Worm (Caenorhabditis elegans) whole organism, L1 larva: Measurements from ENCODE around the gene sid-5.

ENCODE experiments used
- F16B12.6 ChIP-seq: fragments of 150-350 bp; optimal IDR thresholded peaks from 2 replicates; lab custom pipeline; 2014; ENCODE audit warnings: missing biosample characterization, missing genetic modification characterization
- ama-1 ChIP-seq: fragments of 150-350 bp; optimal IDR thresholded peaks from 2 replicates; lab custom pipeline; 2014
- blmp-1 ChIP-seq: fragments of 150-350 bp; optimal IDR thresholded peaks from 2 replicates; lab custom pipeline; 2014; ENCODE audit warnings: missing biosample characterization, missing genetic modification characterization
- ceh-82 ChIP-seq, 3 experiments: fragments of 150-350 bp in 1 of 3; sonication (generic microtip) in 2 of 3; optimal IDR thresholded peaks; 2 replicates each; lab custom pipeline; 2014 to 2017; ENCODE audit warnings: missing biosample characterization in 3 of 3, missing genetic modification characterization in 3 of 3
- ces-1 ChIP-seq: fragments of 150-350 bp; optimal IDR thresholded peaks from 2 replicates; lab custom pipeline; 2014; ENCODE audit warnings: missing biosample characterization, missing genetic modification reagents, missing genetic modification characterization
- efl-1 ChIP-seq, 4 experiments: fragments of 150-350 bp; optimal IDR thresholded peaks in 3 of 4; peaks in 1 of 4; 1 replicate in 1 of 4; 2 replicates in 3 of 4; lab custom pipeline; 2014; ENCODE audit warnings: missing biosample characterization in 2 of 4, missing genetic modification characterization in 2 of 4, missing genetic modification reagents in 2 of 4
- efl-3 ChIP-seq: fragments of 200-800 bp; sonication (Bioruptor generic); optimal IDR thresholded peaks from 2 replicates; lab custom pipeline; 2018; ENCODE audit warnings: mild to moderate bottlenecking, missing genetic modification characterization, missing compliant biosample characterization
- egl-13 ChIP-seq: sonication (generic microtip); optimal IDR thresholded peaks from 2 replicates; lab custom pipeline; 2016; ENCODE audit warnings: missing genotype, missing genetic modification reagents, missing genetic modification characterization, missing compliant biosample characterization
- egl-27 ChIP-seq, 2 experiments: fragments of 150-350 bp in 1 of 2; sonication (generic microtip); optimal IDR thresholded peaks; 3 replicates each; lab custom pipeline; 2017 to 2018; ENCODE audit warnings: missing biosample characterization in 2 of 2, missing genetic modification characterization in 2 of 2, missing genetic modification reagents in 2 of 2
- elt-2 ChIP-seq: sonication (generic microtip); optimal IDR thresholded peaks from 2 replicates; lab custom pipeline; 2016; ENCODE audit warnings: missing genetic modification characterization, mild to moderate bottlenecking, inconsistent platforms, missing compliant biosample characterization, missing genetic modification reagents
- elt-3 ChIP-seq, 6 experiments: fragments of 150-350 bp in 1 of 6; sonication (generic microtip); optimal IDR thresholded peaks; 2 replicates each; lab custom pipeline; 2017 to 2018; ENCODE audit warnings: missing biosample characterization in 6 of 6, missing genetic modification characterization in 6 of 6, inconsistent platforms in 1 of 6
- fkh-8 ChIP-seq: sonication (generic microtip); optimal IDR thresholded peaks from 2 replicates; lab custom pipeline; 2016; ENCODE audit warnings: mild to moderate bottlenecking, missing genetic modification characterization, missing compliant biosample characterization
- fos-1 ChIP-seq: fragments of 150-350 bp; optimal IDR thresholded peaks from 2 replicates; lab custom pipeline; 2014; ENCODE audit warnings: missing biosample characterization, missing genetic modification characterization
- hpl-2 ChIP-seq: fragments of 150-350 bp; optimal IDR thresholded peaks from 2 replicates; lab custom pipeline; 2014; ENCODE audit warnings: missing biosample characterization, missing genetic modification reagents, missing genetic modification characterization
- jun-1 ChIP-seq: fragments of 150-350 bp; optimal IDR thresholded peaks from 2 replicates; lab custom pipeline; 2014; ENCODE audit warnings: missing biosample characterization, missing genetic modification reagents, missing genetic modification characterization
- lin-13 ChIP-seq: fragments of 150-350 bp; optimal IDR thresholded peaks from 2 replicates; lab custom pipeline; 2014; ENCODE audit warnings: missing biosample characterization, missing genetic modification reagents, missing genetic modification characterization
- lin-14 ChIP-seq: fragments of 200-800 bp; sonication (Bioruptor generic); optimal IDR thresholded peaks from 2 replicates; lab custom pipeline; 2018; ENCODE audit warnings: mild to moderate bottlenecking, missing genetic modification characterization, moderate library complexity, missing compliant biosample characterization
- lin-35 ChIP-seq, 2 experiments: fragments of 150-350 bp; optimal IDR thresholded peaks; 2 replicates each; lab custom pipeline; 2014; ENCODE audit warnings: missing biosample characterization in 2 of 2, missing genetic modification characterization in 2 of 2, missing genetic modification reagents in 2 of 2
- lin-39 ChIP-seq: fragments of 150-350 bp; optimal IDR thresholded peaks from 2 replicates; lab custom pipeline; 2014; ENCODE audit warnings: missing biosample characterization, missing genetic modification reagents, missing genetic modification characterization
- lsy-2 ChIP-seq, 2 experiments: fragments of 150-350 bp; optimal IDR thresholded peaks; 2 replicates each; lab custom pipeline; 2014; ENCODE audit warnings: missing biosample characterization in 2 of 2, missing genetic modification characterization in 2 of 2
- nhr-12 ChIP-seq: sonication (generic microtip); optimal IDR thresholded peaks from 2 replicates; lab custom pipeline; 2017; ENCODE audit warnings: missing biosample characterization, missing genetic modification characterization
- nhr-19 ChIP-seq: fragments of 200-800 bp; sonication (Bioruptor generic); conservative IDR thresholded peaks from 2 replicates; pipeline ENCODE4 v1.3.6; 2022; ENCODE audit warnings: missing genetic modification characterization, missing compliant biosample characterization
- nhr-76 ChIP-seq: sonication (generic microtip); optimal IDR thresholded peaks from 2 replicates; lab custom pipeline; 2017; ENCODE audit warnings: missing biosample characterization, missing genetic modification characterization
- nhr-77 ChIP-seq: fragments of 150-350 bp; optimal IDR thresholded peaks from 2 replicates; lab custom pipeline; 2014; ENCODE audit warnings: missing biosample characterization, missing genetic modification characterization
- nhr-84 ChIP-seq: sonication (generic microtip); optimal IDR thresholded peaks from 2 replicates; lab custom pipeline; 2017; ENCODE audit warnings: missing biosample characterization, missing genetic modification characterization
- nhr-85 ChIP-seq: sonication (generic microtip); peaks from one replicate; lab custom pipeline; 2016; ENCODE audit warnings: missing genetic modification characterization, inconsistent platforms, missing compliant biosample characterization
- pax-3 ChIP-seq: fragments of 200-800 bp; sonication (Bioruptor generic); optimal IDR thresholded peaks from 2 replicates; lab custom pipeline; 2018; ENCODE audit warnings: mild to moderate bottlenecking, missing genetic modification characterization, moderate library complexity, missing compliant biosample characterization
- snu-23 ChIP-seq: sonication (generic microtip); optimal IDR thresholded peaks from 2 replicates; lab custom pipeline; 2016; ENCODE audit warnings: missing genetic modification characterization, missing compliant biosample characterization
- sup-37 ChIP-seq: fragments of 200-800 bp; sonication (Bioruptor generic); optimal IDR thresholded peaks from 2 replicates; lab custom pipeline; 2018; ENCODE audit warnings: mild to moderate bottlenecking, missing genetic modification characterization, missing compliant biosample characterization
- tbx-2 ChIP-seq: sonication (generic microtip); optimal IDR thresholded peaks from 2 replicates; lab custom pipeline; 2016; ENCODE audit warnings: missing genetic modification characterization, missing compliant biosample characterization
- unc-30 ChIP-seq: sonication (generic microtip); optimal IDR thresholded peaks from 2 replicates; lab custom pipeline; 2017; ENCODE audit warnings: missing biosample characterization, missing genetic modification characterization
- unc-62 ChIP-seq: fragments of 150-350 bp; optimal IDR thresholded peaks from 2 replicates; lab custom pipeline; 2014; ENCODE audit warnings: missing biosample characterization, missing genetic modification reagents, missing genetic modification characterization
- unc-98 ChIP-seq: fragments of 200-800 bp; sonication (Bioruptor generic); IDR thresholded peaks from 2 replicates; pipeline ENCODE4 v1.3.6; 2022; ENCODE audit warnings: missing genetic modification characterization, missing compliant biosample characterization
- xbp-1 ChIP-seq: sonication (generic microtip); optimal IDR thresholded peaks from 2 replicates; lab custom pipeline; 2016; ENCODE audit warnings: missing genetic modification characterization, missing compliant biosample characterization
- zip-4 ChIP-seq: fragments of 200-800 bp; sonication (Bioruptor generic); optimal IDR thresholded peaks from 2 replicates; lab custom pipeline; 2018; ENCODE audit warnings: mild to moderate bottlenecking, missing genetic modification characterization, moderate library complexity, missing compliant biosample characterization

The sid-5 gene

DNA sequence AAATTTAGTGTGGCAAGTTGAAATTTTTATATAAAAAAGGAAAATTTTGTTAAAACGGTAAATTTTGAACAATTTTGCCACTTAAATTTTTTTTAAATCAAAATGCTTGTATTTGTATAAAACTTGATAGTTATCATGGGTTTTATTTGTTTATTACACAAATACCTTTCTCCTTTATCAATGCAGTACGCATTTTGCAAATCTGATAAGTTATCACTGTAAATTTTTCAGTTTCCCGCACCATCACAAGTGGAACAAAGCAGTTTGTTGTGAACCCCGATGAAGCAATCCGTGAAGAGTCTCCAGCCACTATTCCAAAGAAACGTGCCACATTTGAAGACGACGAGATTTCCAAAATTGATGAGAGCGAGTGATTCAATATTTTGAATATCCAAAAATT lies 15.6 kb downstream of the sid-5 start:
- TF ChIP-seq sup-37 (GFP tag; lab: Kevin White, UChicago) (no peak), ceh-82 (tag; optimal IDR thresholded peaks at IDR 0.05; lab: Kevin White, UChicago) (no peak), elt-2 (tag; lab: Kevin White, UChicago) (peak; percentile 63)

DNA sequence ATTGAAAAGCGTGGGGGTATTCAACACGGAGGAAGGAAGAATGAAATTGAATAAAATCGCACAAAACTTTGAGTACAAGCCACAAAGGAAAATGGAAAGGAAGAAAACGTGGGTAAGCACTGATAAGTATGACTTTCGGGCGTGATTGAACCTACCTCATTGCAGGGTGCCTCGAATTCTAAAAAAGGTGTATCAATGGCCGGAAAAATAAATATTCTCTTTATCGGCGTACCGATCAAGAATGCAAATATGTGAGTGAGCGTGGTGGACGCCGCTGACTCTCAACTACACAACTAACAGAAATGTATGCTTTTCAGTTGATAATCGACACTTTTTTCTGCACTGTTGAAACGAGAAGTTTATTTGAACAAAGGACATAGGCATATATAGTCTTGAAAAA lies 19.9 kb downstream of the sid-5 start, which contains the start of gene otpl-3:
Gene otpl-3, minus strand, starts transcription at position 304 of the 400 bp plus-strand sequence.
- TF ChIP-seq tbx-2 = no peak
- no peak for TF ChIP-seq nhr-84 (tag; lab: Kevin White, UChicago)
- no peak for TF ChIP-seq nhr-77 (tag; lab: Kevin White, UChicago)
- no peak for TF ChIP-seq elt-3 (tag; optimal IDR thresholded peaks at IDR 0.05; lab: Kevin White, UChicago)
- no peak for TF ChIP-seq zip-4 (GFP tag; lab: Kevin White, UChicago)
- no peak for TF ChIP-seq nhr-12
- peak; percentile 81 for TF ChIP-seq elt-2 (tag; lab: Kevin White, UChicago)
- no peak for TF ChIP-seq nhr-76 (tag; lab: Kevin White, UChicago)
- TF ChIP-seq ces-1 (GFP tag; lab: Kevin White, UChicago) = no peak
- no peak for TF ChIP-seq efl-1 (optimal IDR thresholded peaks at IDR 0.05; lab: Kevin White, UChicago)
- TF ChIP-seq efl-1 (GFP tag; optimal IDR thresholded peaks at IDR 0.05 in 1 of 2; lab: Kevin White, UChicago) = no peak
- TF ChIP-seq fkh-8 = no peak
- TF ChIP-seq lin-35 (GFP tag; optimal IDR thresholded peaks at IDR 0.05; lab: Kevin White, UChicago) = peak in 1 of 2 experiments; percentile 14
- TF ChIP-seq efl-3 (GFP tag; lab: Kevin White, UChicago) = no peak
- no peak for TF ChIP-seq ceh-82 (tag; optimal IDR thresholded peaks at IDR 0.05; lab: Kevin White, UChicago)
- no peak for TF ChIP-seq nhr-19 (GFP tag; lab: Robert Waterston, UW)
- no peak for TF ChIP-seq egl-13
- TF ChIP-seq lin-14 = peak; percentile 33
- no peak for TF ChIP-seq lin-39 (tag; lab: Kevin White, UChicago)
- no peak for TF ChIP-seq xbp-1 (tag; lab: Kevin White, UChicago)
- peak; percentile 20 for TF ChIP-seq jun-1 (tag; lab: Kevin White, UChicago)
- TF ChIP-seq pax-3 = no peak
- TF ChIP-seq lin-13 = no peak
- no peak for TF ChIP-seq F16B12.6 (tag; lab: Kevin White, UChicago)
- TF ChIP-seq snu-23 (GFP tag; lab: Kevin White, UChicago) = no peak
- no peak for TF ChIP-seq hpl-2 (GFP tag; lab: Kevin White, UChicago)

DNA sequence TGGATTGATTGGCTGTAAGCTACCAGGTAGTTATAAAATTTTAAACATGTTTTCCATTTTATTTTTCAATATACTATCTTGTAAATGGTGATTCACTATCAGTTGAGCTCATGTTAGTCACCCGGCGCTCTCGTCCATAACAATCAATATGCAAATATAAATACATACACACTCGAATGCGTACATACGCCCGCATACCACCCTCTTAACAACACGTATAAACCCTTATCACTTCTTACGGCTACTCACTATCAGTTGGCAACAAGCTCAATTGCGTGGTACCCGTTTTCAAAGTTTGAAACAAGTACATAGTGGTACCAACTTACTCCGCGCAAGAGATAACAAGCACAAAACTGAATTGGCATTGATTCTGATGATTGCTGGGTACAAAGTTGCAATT lies 22.4 kb downstream of the sid-5 start:
- TF ChIP-seq fkh-8 = no peak
- TF ChIP-seq egl-27 (tag; optimal IDR thresholded peaks at IDR 0.05; lab: Kevin White, UChicago) = no peak
- TF ChIP-seq fos-1 (tag; lab: Kevin White, UChicago) = no peak
- TF ChIP-seq lin-14 = peak; percentile 2
- TF ChIP-seq elt-2 (tag; lab: Kevin White, UChicago) = peak; percentile 68

DNA sequence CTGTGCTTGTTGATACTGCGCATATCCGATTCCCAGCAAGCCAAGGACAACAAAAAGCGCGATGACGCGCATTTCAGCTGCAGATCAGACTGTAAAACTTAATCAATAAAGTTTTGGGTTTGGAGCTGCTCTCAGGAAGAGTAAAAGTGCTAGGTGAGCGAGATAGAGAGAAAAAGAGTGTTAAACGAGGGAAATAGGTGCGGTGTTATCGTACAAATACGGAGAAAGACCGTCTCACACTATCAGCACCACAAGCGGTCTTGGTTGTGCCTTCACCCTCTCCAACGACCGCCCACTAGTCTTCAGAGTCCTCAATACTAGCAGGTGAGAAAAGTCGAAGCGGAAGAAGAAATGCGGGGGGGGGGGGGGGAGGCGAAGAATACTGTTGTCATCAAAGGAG lies 24.1 kb downstream of the sid-5 start, which contains the start of gene F14B8.5:
Gene F14B8.5, minus strand, starts transcription at position 127 of the 400 bp plus-strand sequence.
- TF ChIP-seq lsy-2 (tag; optimal IDR thresholded peaks at IDR 0.05; lab: Kevin White, UChicago) (no peak), nhr-85 (peak; percentile 33), tbx-2 (no peak), unc-30 (tag; lab: Kevin White, UChicago) (no peak), unc-62 (GFP tag; lab: Kevin White, UChicago) (no peak), nhr-12 (no peak), ama-1 (no peak), elt-2 (tag; lab: Kevin White, UChicago) (peak; percentile 48), pax-3 (no peak), unc-98 (GFP tag; lab: Robert Waterston, UW) (no peak)
- TF ChIP-seq, all 84 proteins: peak for 2

DNA sequence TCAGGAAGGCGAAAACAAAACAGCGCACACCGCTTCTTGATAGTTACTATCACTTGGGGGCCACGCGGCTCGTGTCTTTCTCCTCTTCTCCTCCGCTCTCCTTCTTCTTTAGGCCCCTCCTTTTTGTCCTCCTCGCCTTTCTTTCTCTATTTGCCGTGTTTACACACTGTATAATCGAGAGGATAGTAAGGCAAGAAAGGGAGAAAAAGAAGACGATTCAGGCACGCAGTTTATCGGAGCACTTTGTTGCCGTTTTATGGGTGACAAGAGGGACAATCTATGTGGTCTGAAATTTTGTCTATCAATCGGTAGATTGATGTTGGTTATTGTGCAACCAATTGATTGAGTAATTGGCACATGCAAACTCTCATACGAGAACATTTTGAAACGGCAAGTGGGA lies 27.6 kb downstream of the sid-5 start, which contains the start of gene F14B8.6:
Gene F14B8.6, minus strand, starts transcription at position 292 of the 400 bp plus-strand sequence.
- TF ChIP-seq blmp-1 (peak; percentile 18), elt-2 (tag; lab: Kevin White, UChicago) (peak; percentile 68), lin-35 (GFP tag; optimal IDR thresholded peaks at IDR 0.05; lab: Kevin White, UChicago) (peak in 1 of 2 experiments; percentile 33), nhr-19 (GFP tag; lab: Robert Waterston, UW) (no peak)
